Worm (Caenorhabditis elegans): Measurements from ENCODE around the gene tag-123.

- TF ChIP-seq unc-39 (tag; optimal IDR thresholded peaks at IDR 0.05) = no peak
- no peak for TF ChIP-seq nhr-11 (tag; optimal IDR thresholded peaks at IDR 0.05)
- no peak for TF ChIP-seq ztf-11 (tag; optimal IDR thresholded peaks at IDR 0.05)
- no peak for TF ChIP-seq aly-2 (tag; optimal IDR thresholded peaks at IDR 0.05)
- TF ChIP-seq mdl-1 (tag; optimal IDR thresholded peaks at IDR 0.05) = no peak
- no peak for TF ChIP-seq ama-1 (optimal IDR thresholded peaks at IDR 0.05)
These were observed 48.4 kb upstream of the tag-123 start, which contains the start of gene mec-10 for ce11 chrX:8470126-8470772.

All from whole organism, L3 larva.